3 worm cellular contexts compared by ENCODE assay signal in genomic region chrIV:10545038-10545437, ce11.
TF ChIP-seq lines count a peak whose summit lies in the region.

T07G12.5 (minus strand) TSS chrIV:10545138.

TF ChIP-seq in whole organism, L1 larva, 84 proteins besides CTCF, POLR2A, EP300 and RAD21:
- TF ChIP-seq lin-14 (GFP tag; optimal IDR thresholded peaks at IDR 0.05; lab: Kevin White, UChicago) (no peak), elt-2 (tag; optimal IDR thresholded peaks at IDR 0.05; lab: Kevin White, UChicago) (peak; percentile 47), F16B12.6 (tag; optimal IDR thresholded peaks at IDR 0.05; lab: Kevin White, UChicago) (no peak)
TF ChIP-seq in whole organism, L1 larva: peak in this region for 1.

TF ChIP-seq in whole organism, L3 larva, 47 proteins besides CTCF, POLR2A, EP300 and RAD21:
- TF ChIP-seq ztf-11 (tag; optimal IDR thresholded peaks at IDR 0.05; lab: Kevin White, UChicago) (no peak), elt-2 (tag; optimal IDR thresholded peaks at IDR 0.05; lab: Kevin White, UChicago) (peak; percentile 40)

TF ChIP-seq in whole organism, L4 larva, 104 proteins besides CTCF, POLR2A, EP300 and RAD21:
- peak; percentile 8 for TF ChIP-seq hlh-11 (tag; optimal IDR thresholded peaks at IDR 0.05; lab: Kevin White, UChicago)
- TF ChIP-seq daf-16 (GFP tag; optimal IDR thresholded peaks at IDR 0.05; lab: Kevin White, UChicago) = no peak
- TF ChIP-seq daf-16 (tag; optimal IDR thresholded peaks at IDR 0.05; lab: Kevin White, UChicago) = peak; percentile 51
- no peak for TF ChIP-seq ctbp-1 (GFP tag; IDR thresholded peaks at IDR 0.05; lab: Robert Waterston, UW)
- peak; percentile 21 for TF ChIP-seq dve-1 (tag; optimal IDR thresholded peaks at IDR 0.05; lab: Kevin White, UChicago; ENCODE audit: insufficient read depth)
- no peak for TF ChIP-seq daf-19 (GFP tag; conservative IDR thresholded peaks at IDR 0.05; lab: Robert Waterston, UW)
- TF ChIP-seq hlh-30 (tag; optimal IDR thresholded peaks at IDR 0.05; lab: Kevin White, UChicago; ENCODE audit: insufficient read depth) = peak; percentile 31
